Worm (Caenorhabditis elegans): Measurements from ENCODE around the gene xbx-9.

DNA sequence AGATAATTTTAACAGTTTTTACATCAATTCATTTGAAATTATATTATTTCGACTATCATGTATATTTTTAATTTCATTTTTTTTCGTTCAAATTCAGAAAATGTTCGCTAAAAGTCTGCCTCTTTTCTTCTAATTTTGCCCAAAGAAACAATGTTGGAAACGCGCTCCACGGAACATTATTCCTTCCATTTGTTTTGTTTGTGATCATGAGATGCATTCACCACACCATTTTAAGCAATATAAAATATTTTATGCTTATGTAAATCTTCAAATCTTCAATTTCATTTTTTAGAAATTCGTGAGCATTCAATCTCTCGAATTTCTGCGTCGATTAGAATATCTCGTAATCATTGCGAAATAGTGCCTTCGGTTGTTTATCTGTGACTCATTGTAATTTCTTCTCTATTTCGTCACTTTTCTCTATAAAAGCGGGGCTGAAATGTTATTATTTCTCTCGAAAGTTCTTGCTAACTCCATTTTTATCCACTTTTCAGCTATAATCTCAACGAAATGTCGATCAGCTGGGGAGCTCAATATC lies 36.6 kb upstream of the xbx-9 start, which contains the start of gene istr-1:
- no peak for TF ChIP-seq Y56A3A.18 (GFP tag; IDR thresholded peaks at IDR 0.05)
- TF ChIP-seq dox-1 (GFP tag; IDR thresholded peaks at IDR 0.05) = no peak
- no peak for TF ChIP-seq ceh-27 (GFP tag; optimal IDR thresholded peaks at IDR 0.05)
- TF ChIP-seq ama-1 (optimal IDR thresholded peaks at IDR 0.05) = no peak
- no peak for TF ChIP-seq ama-1 (GFP tag; optimal IDR thresholded peaks at IDR 0.05)

Measured in whole organism, young adult.